Fruit fly (Drosophila melanogaster) Kc167 (cell line): ENCODE data around the gene CG32647.

Source experiments
- Myc ChIP-seq: fragments of >200 bp; optimal IDR thresholded peaks from 2 replicates; lab custom pipeline; 2017; ENCODE audit warnings: missing external identifiers
- Sin3A ChIP-seq: fragments of >200 bp; optimal IDR thresholded peaks from 2 replicates; lab custom pipeline; 2018; ENCODE audit warnings: missing external identifiers
- h ChIP-seq: fragments of >200 bp; optimal IDR thresholded peaks from 3 replicates; lab custom pipeline; 2018; ENCODE audit warnings: missing external identifiers
- insv ChIP-seq: fragments of >200 bp; optimal IDR thresholded peaks from 3 replicates; lab custom pipeline; 2018; ENCODE audit warnings: missing external identifiers
- psq ChIP-seq: fragments of >200 bp; optimal IDR thresholded peaks from 2 replicates; lab custom pipeline; 2017; ENCODE audit warnings: missing external identifiers
- ttk ChIP-seq: sonication (Bioruptor generic); optimal IDR thresholded peaks from 2 replicates; lab custom pipeline; 2017; ENCODE audit warnings: missing external identifiers

Gene CG32647

DNA sequence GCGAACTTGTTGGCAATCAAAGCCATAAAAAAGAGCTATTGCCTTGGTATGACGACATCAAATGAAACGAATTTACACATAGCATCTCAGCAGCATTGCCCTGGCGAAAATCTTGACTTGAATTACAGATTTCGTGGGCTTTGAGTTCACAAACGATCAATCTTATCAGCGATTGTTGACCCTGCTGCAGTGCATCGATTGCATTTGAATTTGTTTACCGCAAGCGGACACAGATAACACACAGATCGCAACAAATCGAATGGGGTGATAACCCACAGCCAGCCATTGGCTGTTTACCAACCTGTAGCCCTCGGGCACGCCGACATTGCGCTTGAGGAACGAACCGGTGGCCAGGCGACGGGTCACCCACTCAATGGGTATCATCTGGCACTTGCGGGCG is 25.6 kb downstream of the CG32647 start:
- no peak for TF ChIP-seq h (lab: Kevin White, UChicago)
- no peak for TF ChIP-seq psq (lab: Kevin White, UChicago)
- TF ChIP-seq insv (lab: Kevin White, UChicago) = no peak
- TF ChIP-seq Myc = no peak
- TF ChIP-seq ttk (lab: Kevin White, UChicago) = no peak
- no peak for TF ChIP-seq Sin3A

DNA sequence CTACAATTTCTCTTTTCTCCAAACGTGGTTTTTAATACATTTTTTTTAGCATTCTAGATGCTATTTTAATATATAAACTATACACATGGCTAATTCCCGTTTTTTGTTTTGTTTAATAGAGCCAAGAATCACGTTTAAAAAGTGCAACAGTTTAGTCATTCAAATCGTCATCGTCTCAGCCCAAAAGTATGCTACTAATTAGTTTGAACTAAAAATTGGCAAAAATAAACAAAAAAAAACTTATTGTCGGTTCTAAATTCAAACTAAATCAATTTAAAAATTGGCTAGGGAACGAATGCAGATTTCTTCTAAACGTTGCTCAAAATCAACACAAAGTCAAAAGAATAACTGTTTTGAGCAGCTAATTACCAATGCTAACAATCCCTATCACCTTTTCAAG is 27.7 kb downstream of the CG32647 start:
- TF ChIP-seq insv (lab: Kevin White, UChicago) (no peak), ttk (lab: Kevin White, UChicago) (no peak), Myc (no peak), psq (lab: Kevin White, UChicago) (no peak), h (lab: Kevin White, UChicago) (no peak), Sin3A (no peak)

DNA sequence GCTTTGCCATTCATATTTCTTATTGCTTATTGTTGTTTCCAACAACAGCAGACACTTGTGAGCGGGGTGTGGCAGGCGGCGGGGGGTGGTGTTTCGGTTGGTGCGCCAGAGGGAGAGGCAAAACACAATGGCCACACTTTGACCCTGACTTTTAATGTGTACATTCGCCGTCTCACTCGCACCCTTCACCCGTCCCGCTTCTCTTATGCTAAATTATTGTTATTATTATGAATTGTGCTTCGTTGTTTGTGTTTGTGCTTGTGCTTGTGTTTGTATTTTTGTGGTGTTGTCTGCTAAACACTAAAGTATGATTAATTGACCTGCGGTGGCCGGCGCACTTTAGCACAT is 28.4 kb downstream of the CG32647 start:
- TF ChIP-seq ttk (lab: Kevin White, UChicago) = no peak
- TF ChIP-seq psq (lab: Kevin White, UChicago) = no peak
- no peak for TF ChIP-seq h (lab: Kevin White, UChicago)
- TF ChIP-seq insv (lab: Kevin White, UChicago) = no peak
- TF ChIP-seq Myc = no peak
- no peak for TF ChIP-seq Sin3A

DNA sequence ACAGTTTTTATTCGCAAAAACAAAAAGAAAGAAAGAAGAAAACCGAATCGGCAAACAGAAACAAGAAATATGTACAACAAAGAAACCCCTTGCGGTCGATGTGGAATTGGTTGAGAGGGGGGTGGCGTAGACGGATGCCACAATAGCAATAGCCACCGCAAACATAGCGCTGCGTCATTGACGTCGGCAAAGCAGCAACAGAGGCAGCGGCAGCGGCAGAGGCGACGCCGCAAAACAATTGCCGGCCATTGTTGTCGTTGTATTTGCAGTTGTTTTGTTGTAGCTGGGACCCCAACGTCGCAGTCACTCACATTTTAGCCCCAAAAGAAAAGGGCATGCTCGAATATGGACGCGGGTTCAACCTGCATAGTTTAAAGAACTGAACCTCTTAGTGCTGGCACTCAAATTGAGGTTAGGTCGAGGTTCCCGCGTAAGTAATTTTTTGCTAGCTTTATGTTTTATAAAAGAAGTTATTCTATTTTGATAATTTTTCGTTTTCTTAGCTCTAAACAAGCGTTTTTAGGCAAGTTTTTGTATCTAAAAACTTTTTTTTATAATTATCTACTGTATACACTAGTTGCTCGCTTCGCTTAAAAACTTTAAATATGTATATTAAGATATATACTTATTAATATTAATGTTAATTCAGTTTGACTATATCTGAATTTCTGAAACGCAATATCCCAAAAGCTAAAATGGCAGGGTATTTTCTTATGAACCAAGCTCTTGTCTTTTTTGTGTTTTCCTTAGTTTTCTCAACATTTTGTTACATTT is 29.0 kb downstream of the CG32647 start:
- no peak for TF ChIP-seq ttk (lab: Kevin White, UChicago)
- no peak for TF ChIP-seq psq (lab: Kevin White, UChicago)
- TF ChIP-seq insv (lab: Kevin White, UChicago) = peak; percentile 66
- TF ChIP-seq h (lab: Kevin White, UChicago) = peak; percentile 89
- TF ChIP-seq Myc = no peak

DNA sequence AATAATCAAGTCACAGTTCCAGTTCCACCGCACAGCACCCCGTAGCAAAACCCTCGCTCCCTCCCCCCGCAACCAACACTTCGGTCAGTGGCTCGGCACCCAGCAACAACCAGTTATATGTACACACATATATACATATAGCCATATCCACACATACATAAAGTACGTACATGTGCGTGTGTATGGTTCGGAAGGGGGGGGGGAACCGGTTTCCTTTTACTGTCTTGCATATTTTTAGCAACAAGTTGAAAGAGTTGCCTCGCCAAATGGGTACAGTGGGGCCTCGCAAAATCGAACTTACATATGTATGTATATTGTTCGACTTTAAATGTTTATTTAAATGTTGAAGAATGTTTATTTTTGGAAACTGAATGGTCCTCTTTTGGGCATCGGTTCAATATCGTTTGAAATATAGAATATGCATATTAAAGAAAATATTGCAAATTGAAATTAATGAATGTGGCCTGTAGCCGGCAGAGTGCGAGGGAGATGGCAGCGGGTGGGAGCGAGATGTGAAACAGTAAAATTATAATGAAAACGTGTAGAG is 29.7 kb downstream of the CG32647 start:
- TF ChIP-seq Myc (no peak), psq (lab: Kevin White, UChicago) (peak; percentile 29)

DNA sequence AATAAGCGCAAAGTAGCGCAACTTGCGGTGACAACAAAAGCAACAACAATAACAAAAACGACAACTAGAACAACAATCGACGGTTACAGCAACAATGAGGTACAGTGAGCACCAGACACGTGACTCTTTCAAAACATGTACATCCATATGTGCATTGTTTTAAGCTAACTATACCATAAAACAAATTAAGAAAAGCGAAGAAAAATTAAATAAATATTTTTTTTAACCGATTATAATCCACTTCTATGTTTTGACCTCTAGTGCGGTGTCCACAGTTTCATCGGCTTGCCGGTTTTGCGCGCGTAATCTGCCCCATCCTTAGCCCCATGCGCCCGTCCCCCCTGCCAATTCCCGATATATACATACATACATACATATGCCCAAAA is 30.4 kb downstream of the CG32647 start:
- TF ChIP-seq ttk (lab: Kevin White, UChicago) (no peak), Sin3A (no peak), h (lab: Kevin White, UChicago) (no peak), psq (lab: Kevin White, UChicago) (peak; percentile 94)

DNA sequence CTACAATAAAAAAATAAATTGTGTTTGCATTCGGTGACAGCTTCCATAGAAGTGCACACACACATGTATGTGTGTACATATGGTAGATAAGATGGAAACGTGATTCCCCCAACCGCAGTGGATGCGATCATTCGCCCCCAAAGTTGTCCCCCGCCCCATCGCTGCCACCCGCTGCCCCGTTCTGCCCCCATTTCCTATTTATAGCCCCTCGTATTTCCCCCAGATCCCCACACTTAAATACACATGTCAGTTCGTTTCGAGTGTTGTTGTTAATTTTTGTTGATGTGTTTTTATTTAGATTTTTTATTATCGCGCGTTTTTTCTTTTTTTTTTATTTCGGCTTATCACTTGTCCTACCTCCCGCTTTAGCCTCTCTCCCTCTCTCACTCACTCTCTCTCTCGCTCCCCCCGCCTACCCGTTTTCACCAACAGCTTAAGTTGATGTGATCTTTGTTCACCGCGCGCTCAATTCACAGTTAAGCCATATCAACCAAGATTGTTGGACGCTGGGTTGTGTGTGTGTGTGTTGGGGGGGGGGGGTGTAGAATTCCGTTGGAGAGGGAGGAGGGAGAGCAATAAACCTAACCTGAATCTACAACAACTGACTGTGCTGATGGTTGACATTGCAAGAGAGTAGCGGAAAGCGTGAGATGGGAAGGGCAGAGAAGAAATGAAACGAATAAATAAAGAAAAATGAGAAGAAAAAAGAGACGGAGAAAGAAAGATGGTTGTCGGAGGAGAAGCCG is 31.0 kb downstream of the CG32647 start:
- TF ChIP-seq ttk (lab: Kevin White, UChicago) (no peak), insv (lab: Kevin White, UChicago) (peak; percentile 55), Sin3A (no peak), Myc (no peak), psq (lab: Kevin White, UChicago) (peak; percentile 96), h (lab: Kevin White, UChicago) (peak; percentile 53)

DNA sequence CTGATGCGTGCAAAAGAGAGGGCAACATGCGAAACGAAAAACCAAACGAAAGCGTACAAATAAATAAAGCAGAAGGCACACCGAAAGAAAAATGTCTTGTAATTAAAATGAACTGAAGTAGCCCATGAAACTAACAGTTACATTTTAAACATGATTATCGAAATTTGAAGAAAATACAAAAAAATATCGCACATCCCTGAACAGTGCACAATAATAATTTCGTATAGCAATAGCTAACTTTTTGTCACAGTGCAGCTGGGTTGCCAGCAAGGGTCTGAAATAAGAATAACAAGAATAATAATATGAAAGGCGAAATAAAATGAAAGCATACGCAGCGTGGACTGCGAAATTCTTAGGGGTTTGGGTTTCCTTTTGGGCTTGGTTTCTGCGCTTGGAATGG is 32.6 kb downstream of the CG32647 start:
- TF ChIP-seq Sin3A = no peak
- peak; percentile 72 for TF ChIP-seq psq (lab: Kevin White, UChicago)

DNA sequence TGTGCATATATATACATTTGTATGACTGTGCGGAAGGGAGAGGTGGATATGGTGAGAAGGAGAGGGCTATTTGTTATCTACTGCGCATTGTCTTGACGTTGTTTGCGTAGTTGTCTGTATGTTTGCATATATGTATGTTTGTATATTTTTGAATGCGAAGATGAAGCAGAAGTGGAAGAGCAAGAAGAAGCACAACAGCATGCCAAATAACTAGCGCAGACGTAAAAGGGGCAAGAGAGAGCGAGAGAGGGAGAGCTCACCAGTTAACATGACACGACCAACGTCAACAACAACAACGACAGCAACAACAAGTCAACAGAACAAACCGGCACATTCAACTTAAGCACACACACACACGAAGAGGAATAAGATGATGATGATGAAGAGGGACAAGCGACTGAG is 33.0 kb downstream of the CG32647 start:
- peak; percentile 67 for TF ChIP-seq psq (lab: Kevin White, UChicago)
- TF ChIP-seq Sin3A = no peak

DNA sequence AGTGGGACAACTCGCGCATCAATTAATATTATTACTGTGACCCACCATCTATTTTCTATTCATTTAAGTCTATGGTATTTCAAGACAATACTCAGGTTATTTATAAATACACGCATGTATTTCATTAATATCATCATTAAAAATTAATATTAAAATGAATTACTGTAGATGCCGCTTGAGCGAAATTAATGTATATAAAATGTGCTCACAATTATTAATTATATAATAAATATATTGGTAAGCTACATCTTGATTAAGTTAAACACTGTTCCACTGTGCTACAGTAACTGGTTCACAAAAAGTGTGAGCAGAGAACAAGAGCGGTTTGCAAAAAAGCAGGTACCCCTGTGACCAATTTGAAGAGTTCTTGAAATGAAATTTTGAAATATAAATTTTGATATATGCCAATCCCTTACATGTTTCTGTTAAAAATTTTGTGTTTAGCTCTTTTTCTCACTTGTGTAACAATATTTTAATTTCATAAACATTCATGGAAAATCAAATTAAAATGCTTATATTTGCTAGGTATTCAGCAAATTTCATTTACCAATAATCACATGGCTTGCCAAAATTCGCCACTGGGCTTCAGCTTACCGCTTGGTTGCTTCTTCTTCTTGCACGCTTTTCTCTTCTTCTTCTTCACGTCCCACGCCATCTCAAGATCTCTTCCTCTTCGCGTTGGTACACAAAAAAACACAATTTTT is 33.7 kb downstream of the CG32647 start:
- TF ChIP-seq h (lab: Kevin White, UChicago) (no peak), psq (lab: Kevin White, UChicago) (peak; percentile 72)

DNA sequence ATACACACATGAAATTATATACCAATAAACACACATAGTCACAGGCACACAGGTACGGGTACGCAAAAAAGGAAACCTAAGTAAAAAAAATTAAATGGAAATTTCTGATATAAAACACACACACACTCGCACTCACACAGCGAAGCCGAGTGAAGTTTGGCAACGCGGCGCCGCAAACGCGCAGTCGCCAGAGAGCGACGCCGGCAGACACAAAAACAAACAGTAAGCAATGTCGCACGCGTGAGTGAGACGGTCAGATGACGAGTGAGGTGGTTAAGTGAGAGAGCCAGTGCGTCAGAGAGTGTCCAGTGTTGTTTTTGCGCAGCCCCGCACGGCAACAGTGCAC is 34.2 kb downstream of the CG32647 start:
- TF ChIP-seq psq (lab: Kevin White, UChicago) = no peak
- no peak for TF ChIP-seq h (lab: Kevin White, UChicago)
- no peak for TF ChIP-seq insv (lab: Kevin White, UChicago)
- no peak for TF ChIP-seq ttk (lab: Kevin White, UChicago)
- TF ChIP-seq Myc = no peak
- no peak for TF ChIP-seq Sin3A

DNA sequence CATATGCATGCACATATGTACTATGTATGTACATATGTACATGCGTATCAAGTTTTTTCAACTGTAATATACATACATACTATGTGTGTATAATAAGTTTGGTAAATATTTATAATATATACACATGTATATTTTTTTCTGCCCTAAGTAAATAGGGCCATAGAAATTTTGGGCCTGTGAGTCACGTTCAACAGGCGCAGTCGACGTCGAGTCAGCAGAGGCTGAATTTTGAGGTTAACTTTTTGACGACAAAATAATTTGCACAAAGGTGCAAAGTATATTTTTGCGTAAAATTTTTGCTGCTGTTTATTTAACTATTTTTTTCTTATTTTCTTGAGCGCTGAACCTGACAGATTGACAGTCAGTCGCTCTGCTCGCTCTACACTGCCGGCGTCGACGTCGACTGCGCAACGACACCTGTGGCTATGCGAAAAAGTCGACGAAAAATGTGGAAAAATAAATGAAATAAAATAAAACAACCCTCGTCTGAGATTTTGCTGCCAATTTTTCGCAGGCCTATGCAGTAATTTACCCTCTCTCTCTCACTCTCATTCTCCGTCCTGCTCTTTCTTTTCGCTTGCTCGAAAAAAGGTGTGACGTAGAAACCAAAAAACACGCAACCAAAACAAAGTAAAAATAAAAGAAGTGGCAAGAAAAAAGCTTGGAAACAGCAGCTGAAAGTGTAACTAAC is 34.7 kb downstream of the CG32647 start:
- TF ChIP-seq Sin3A (no peak), psq (lab: Kevin White, UChicago) (no peak), ttk (lab: Kevin White, UChicago) (no peak), h (lab: Kevin White, UChicago) (no peak), Myc (no peak), insv (lab: Kevin White, UChicago) (no peak)
